Worm (Caenorhabditis elegans) whole organism, L3 larva: Measurements from ENCODE around the gene F09E5.16.

Source experiments
- R02D3.7 ChIP-seq: fragments of 150-350 bp; optimal IDR thresholded peaks from 2 replicates; lab custom pipeline; 2014; ENCODE audit warnings: missing biosample characterization, missing genetic modification characterization
- ZK546.5 ChIP-seq: sonication (generic microtip); optimal IDR thresholded peaks from 2 replicates; lab custom pipeline; 2017; ENCODE audit warnings: missing biosample characterization, missing genetic modification characterization
- aly-2 ChIP-seq: fragments of 150-350 bp; optimal IDR thresholded peaks from 2 replicates; lab custom pipeline; 2014; ENCODE audit warnings: missing biosample characterization, missing genetic modification characterization
- ceh-16 ChIP-seq: sonication (generic microtip); optimal IDR thresholded peaks from 2 replicates; lab custom pipeline; 2017; ENCODE audit warnings: missing biosample characterization, missing genetic modification characterization
- ceh-28 ChIP-seq: fragments of 150-350 bp; optimal IDR thresholded peaks from 2 replicates; lab custom pipeline; 2014; ENCODE audit warnings: missing biosample characterization, missing genetic modification reagents, missing genetic modification characterization
- ceh-9 ChIP-seq: sonication (generic microtip); optimal IDR thresholded peaks from 2 replicates; lab custom pipeline; 2018; ENCODE audit warnings: missing biosample characterization, missing genetic modification characterization
- daf-12 ChIP-seq: fragments of 150-350 bp; optimal IDR thresholded peaks from 2 replicates; lab custom pipeline; 2014; ENCODE audit warnings: missing biosample characterization, missing genetic modification reagents, missing genetic modification characterization
- egl-27 ChIP-seq: sonication (generic microtip); optimal IDR thresholded peaks from 4 replicates; lab custom pipeline; 2017; ENCODE audit warnings: missing biosample characterization, missing genetic modification reagents, missing genetic modification characterization
- egl-5 ChIP-seq: fragments of 150-350 bp; optimal IDR thresholded peaks from 2 replicates; lab custom pipeline; 2017; ENCODE audit warnings: missing biosample characterization, missing genetic modification reagents, missing genetic modification characterization, inconsistent platforms
- elt-1 ChIP-seq: fragments of 150-350 bp; optimal IDR thresholded peaks from 2 replicates; lab custom pipeline; 2014; ENCODE audit warnings: missing biosample characterization, missing genetic modification characterization
- elt-2 ChIP-seq: sonication (generic microtip); optimal IDR thresholded peaks from 2 replicates; lab custom pipeline; 2016; ENCODE audit warnings: missing genetic modification reagents, mild to moderate bottlenecking, missing genetic modification characterization, missing compliant biosample characterization
- elt-3 ChIP-seq, 3 experiments: fragments of 150-350 bp in 1 of 3; sonication (generic microtip) in 2 of 3; optimal IDR thresholded peaks; 2 replicates in 2 of 3; 4 replicates in 1 of 3; lab custom pipeline; 2014 to 2017; ENCODE audit warnings: missing biosample characterization in 3 of 3, missing genetic modification characterization in 3 of 3
- fkh-10 ChIP-seq: sonication (generic microtip); optimal IDR thresholded peaks from 2 replicates; lab custom pipeline; 2017; ENCODE audit warnings: missing biosample characterization, missing genetic modification reagents, missing genetic modification characterization
- fkh-2 ChIP-seq: fragments of 150-350 bp; optimal IDR thresholded peaks from 2 replicates; lab custom pipeline; 2014; ENCODE audit warnings: missing biosample characterization, missing genetic modification reagents, missing genetic modification characterization
- fos-1 ChIP-seq: fragments of 150-350 bp; optimal IDR thresholded peaks from 2 replicates; lab custom pipeline; 2014; ENCODE audit warnings: missing biosample characterization, missing genetic modification characterization
- hmg-11 ChIP-seq: sonication (generic microtip); optimal IDR thresholded peaks from 2 replicates; lab custom pipeline; 2016; ENCODE audit warnings: missing genetic modification characterization, missing compliant biosample characterization
- jun-1 ChIP-seq: fragments of 150-350 bp; optimal IDR thresholded peaks from 2 replicates; lab custom pipeline; 2014; ENCODE audit warnings: missing biosample characterization, missing genetic modification reagents, missing genetic modification characterization
- lin-15B ChIP-seq: fragments of 150-350 bp; optimal IDR thresholded peaks from 2 replicates; lab custom pipeline; 2014; ENCODE audit warnings: missing biosample characterization, missing genetic modification characterization
- lin-39 ChIP-seq: fragments of 150-350 bp; optimal IDR thresholded peaks from 2 replicates; lab custom pipeline; 2018; ENCODE audit warnings: missing biosample characterization, missing genetic modification reagents, missing genetic modification characterization
- mdl-1 ChIP-seq: fragments of 150-350 bp; optimal IDR thresholded peaks from 2 replicates; lab custom pipeline; 2014; ENCODE audit warnings: missing biosample characterization, missing genetic modification characterization
- mml-1 ChIP-seq: fragments of 150-350 bp; sonication (generic microtip); optimal IDR thresholded peaks from 3 replicates; lab custom pipeline; 2014; ENCODE audit warnings: missing biosample characterization, missing genetic modification characterization
- nfya-1 ChIP-seq: sonication (generic microtip); optimal IDR thresholded peaks from 2 replicates; lab custom pipeline; 2017; ENCODE audit warnings: missing genetic modification characterization, mild to moderate bottlenecking, missing compliant biosample characterization, antibody characterized with exemption, moderate library complexity; ENCODE audit not compliant: insufficient read depth
- nhr-11 ChIP-seq: fragments of 150-350 bp; optimal IDR thresholded peaks from 2 replicates; lab custom pipeline; 2014; ENCODE audit warnings: missing biosample characterization, missing genetic modification characterization
- nhr-12 ChIP-seq: fragments of 150-350 bp; optimal IDR thresholded peaks from 2 replicates; lab custom pipeline; 2014; ENCODE audit warnings: missing biosample characterization, missing genetic modification characterization
- nhr-23 ChIP-seq: fragments of 150-350 bp; optimal IDR thresholded peaks from 2 replicates; lab custom pipeline; 2014; ENCODE audit warnings: missing biosample characterization, missing genetic modification reagents, missing genetic modification characterization
- nhr-237 ChIP-seq: fragments of 150-350 bp; optimal IDR thresholded peaks from 2 replicates; lab custom pipeline; 2014; ENCODE audit warnings: missing biosample characterization, missing genetic modification characterization
- nhr-25 ChIP-seq: sonication (generic microtip); optimal IDR thresholded peaks from 2 replicates; lab custom pipeline; 2017; ENCODE audit warnings: missing biosample characterization, missing genetic modification characterization
- nhr-43 ChIP-seq: sonication (generic microtip); optimal IDR thresholded peaks from 2 replicates; lab custom pipeline; 2016; ENCODE audit warnings: mild to moderate bottlenecking, missing genetic modification characterization, missing compliant biosample characterization; ENCODE audit not compliant: poor library complexity, severe bottlenecking
- nhr-67 ChIP-seq: fragments of 150-350 bp; optimal IDR thresholded peaks from 2 replicates; lab custom pipeline; 2014; ENCODE audit warnings: missing biosample characterization, missing genetic modification characterization
- nhr-76 ChIP-seq: fragments of 150-350 bp; sonication (generic microtip); optimal IDR thresholded peaks from 5 replicates; lab custom pipeline; 2014; ENCODE audit warnings: missing biosample characterization, missing genetic modification characterization
- nhr-77 ChIP-seq: fragments of 150-350 bp; optimal IDR thresholded peaks from 2 replicates; lab custom pipeline; 2014; ENCODE audit warnings: missing biosample characterization, missing genetic modification characterization
- pha-4 ChIP-seq: fragments of 150-350 bp; optimal IDR thresholded peaks from 2 replicates; lab custom pipeline; 2014; ENCODE audit warnings: missing biosample characterization, missing genetic modification reagents, missing genetic modification characterization
- skn-1 ChIP-seq: fragments of 150-350 bp; optimal IDR thresholded peaks from 2 replicates; lab custom pipeline; 2014; ENCODE audit warnings: missing biosample characterization, missing genetic modification characterization
- tbx-2 ChIP-seq: sonication (generic microtip); optimal IDR thresholded peaks from 2 replicates; lab custom pipeline; 2016; ENCODE audit warnings: mild to moderate bottlenecking, missing genetic modification characterization, missing compliant biosample characterization
- unc-39 ChIP-seq: sonication (generic microtip); optimal IDR thresholded peaks from 4 replicates; lab custom pipeline; 2017; ENCODE audit warnings: missing biosample characterization, missing genetic modification characterization
- unc-62 ChIP-seq: fragments of 150-350 bp; sonication (generic microtip); optimal IDR thresholded peaks from 4 replicates; lab custom pipeline; 2014; ENCODE audit warnings: missing biosample characterization, missing genetic modification reagents, missing genetic modification characterization
- ztf-11 ChIP-seq: fragments of 150-350 bp; optimal IDR thresholded peaks from 2 replicates; lab custom pipeline; 2014; ENCODE audit warnings: missing biosample characterization, missing genetic modification characterization
- ztf-4 ChIP-seq: fragments of 150-350 bp; optimal IDR thresholded peaks from 2 replicates; lab custom pipeline; 2014; ENCODE audit warnings: missing biosample characterization, missing genetic modification characterization

F09E5.16 gene

DNA sequence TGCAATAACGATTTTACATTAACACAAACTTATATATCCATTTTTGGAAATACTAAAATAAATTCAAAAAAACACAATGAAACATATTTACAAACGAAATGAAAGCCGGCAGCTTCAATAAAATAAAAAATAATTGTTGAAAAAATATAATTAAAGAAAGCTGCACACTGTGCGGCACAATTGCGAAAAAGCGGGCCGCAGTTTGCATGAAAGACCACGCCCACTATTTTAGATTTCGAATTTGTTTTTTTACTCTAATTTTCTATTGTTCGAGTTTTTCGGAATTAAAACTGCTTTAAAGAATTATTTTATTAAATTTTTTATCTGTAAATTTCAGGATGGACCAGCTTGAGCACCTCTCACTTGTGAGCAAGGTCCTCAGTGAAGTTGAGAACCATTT lies 33.7 kb upstream of the F09E5.16 start, which contains the start of gene mog-5:
mog-5 (plus strand) TSS at position 338 of the 400 bp plus-strand sequence.
- TF ChIP-seq nhr-76 (no peak), hmg-11 (tag; lab: Kevin White, UChicago) (peak; percentile 30), elt-2 (tag; lab: Kevin White, UChicago) (peak; percentile 40), nhr-43 (tag; lab: Kevin White, UChicago) (no peak), pha-4 (peak; percentile 50), aly-2 (tag; lab: Kevin White, UChicago) (no peak)
- TF ChIP-seq, all 47 proteins: peak for 3

ce11 chrII:5398779-5399178 lies 33.2 kb upstream of the F09E5.16 start, which contains the start of gene fbxl-3:
fbxl-3 (minus strand) TSS chrII:5398902.
- TF ChIP-seq nhr-43 (tag; lab: Kevin White, UChicago), result no peak
- TF ChIP-seq hmg-11 (tag; lab: Kevin White, UChicago), result peak; percentile 22
- no peak for TF ChIP-seq fkh-10 (GFP tag; lab: Kevin White, UChicago)

ce11 chrII:5395594-5395993 lies 30.0 kb upstream of the F09E5.16 start, which contains the start of gene pink-1:
pink-1 (minus strand) TSS chrII:5395694.
- no peak for TF ChIP-seq egl-27
- TF ChIP-seq fkh-2 (tag; lab: Kevin White, UChicago), result no peak
- no peak for TF ChIP-seq elt-1 (tag; lab: Kevin White, UChicago)
- no peak for TF ChIP-seq nhr-12
- TF ChIP-seq nhr-23 (tag; lab: Kevin White, UChicago), result no peak
- TF ChIP-seq, all 47 proteins: peak for 0

DNA sequence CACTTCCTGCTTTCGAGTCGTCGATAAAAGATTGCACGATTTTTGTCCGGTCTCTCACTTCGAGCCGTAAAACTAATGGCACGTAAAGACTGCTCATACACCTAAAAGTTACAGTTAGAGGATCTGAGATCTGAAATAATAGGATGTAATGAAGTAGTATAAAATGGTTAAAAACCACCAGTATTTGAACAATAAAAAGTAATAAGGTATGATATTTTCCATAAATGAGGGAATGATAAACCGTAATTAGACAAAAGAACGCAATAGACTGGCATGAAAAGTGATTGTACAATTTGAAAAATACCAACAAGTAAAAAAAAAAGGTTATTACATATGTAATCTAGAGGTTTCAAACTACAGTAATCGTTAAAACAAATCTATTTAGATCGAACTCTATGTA lies 27.5 kb upstream of the F09E5.16 start, which contains the start of gene brap-2:
brap-2 (minus strand) TSS at position 101 of the 400 bp plus-strand sequence.
- TF ChIP-seq aly-2 (tag; lab: Kevin White, UChicago), result no peak
- TF ChIP-seq tbx-2 (tag; lab: Kevin White, UChicago), result no peak
- TF ChIP-seq elt-3 (tag; optimal IDR thresholded peaks at IDR 0.05; lab: Kevin White, UChicago), result no peak
- TF ChIP-seq mml-1 (tag; lab: Kevin White, UChicago), result no peak
- TF ChIP-seq elt-1 (tag; lab: Kevin White, UChicago), result no peak
- TF ChIP-seq nhr-76, result no peak
- TF ChIP-seq unc-39 (tag; lab: Kevin White, UChicago), result no peak
- no peak for TF ChIP-seq nfya-1
- TF ChIP-seq pha-4, result no peak
- TF ChIP-seq skn-1 (tag; lab: Kevin White, UChicago), result no peak
- TF ChIP-seq nhr-43 (tag; lab: Kevin White, UChicago), result no peak
- TF ChIP-seq ztf-11 (tag; lab: Kevin White, UChicago), result no peak
- no peak for TF ChIP-seq jun-1

ce11 chrII:5391447-5391846 lies 25.9 kb upstream of the F09E5.16 start:
- TF ChIP-seq mml-1 (tag; lab: Kevin White, UChicago) (no peak), ceh-28 (tag; lab: Kevin White, UChicago) (no peak)

- peak; percentile 66 for TF ChIP-seq tbx-2 (tag; lab: Kevin White, UChicago)
- no peak for TF ChIP-seq mdl-1
- peak; percentile 61 for TF ChIP-seq R02D3.7
- no peak for TF ChIP-seq unc-62
- TF ChIP-seq fkh-2 (tag; lab: Kevin White, UChicago), result no peak
- TF ChIP-seq nhr-12, result no peak
- TF ChIP-seq fkh-10 (GFP tag; lab: Kevin White, UChicago), result no peak
- no peak for TF ChIP-seq nhr-77 (tag; lab: Kevin White, UChicago)
- no peak for TF ChIP-seq ztf-11 (tag; lab: Kevin White, UChicago)
- TF ChIP-seq elt-2 (tag; lab: Kevin White, UChicago), result peak; percentile 79
- TF ChIP-seq nhr-237 (tag; lab: Kevin White, UChicago), result no peak
- no peak for TF ChIP-seq fos-1
- peak; percentile 79 for TF ChIP-seq lin-39 (tag; lab: Kevin White, UChicago)
- TF ChIP-seq jun-1, result peak; percentile 71
- TF ChIP-seq ztf-4 (tag; lab: Kevin White, UChicago), result peak; percentile 58
- TF ChIP-seq elt-1 (tag; lab: Kevin White, UChicago), result no peak
- peak; percentile 51 for TF ChIP-seq hmg-11 (tag; lab: Kevin White, UChicago)
- no peak for TF ChIP-seq nhr-11 (tag; lab: Kevin White, UChicago)
- TF ChIP-seq unc-39 (tag; lab: Kevin White, UChicago), result no peak
- TF ChIP-seq egl-5 (tag; lab: Kevin White, UChicago), result peak; percentile 64
- no peak for TF ChIP-seq mml-1 (tag; lab: Kevin White, UChicago)
- no peak for TF ChIP-seq daf-12 (tag; lab: Kevin White, UChicago)
- peak; percentile 75 for TF ChIP-seq lin-15B
- TF ChIP-seq nhr-25, result peak; percentile 92
- TF ChIP-seq egl-27, result no peak
- peak; percentile 57 for TF ChIP-seq skn-1 (tag; lab: Kevin White, UChicago)
- TF ChIP-seq nhr-76, result no peak
- no peak for TF ChIP-seq ceh-16 (tag; lab: Kevin White, UChicago)
- no peak for TF ChIP-seq ZK546.5 (tag; lab: Kevin White, UChicago)
- peak; percentile 86 for TF ChIP-seq nhr-43 (tag; lab: Kevin White, UChicago)
- no peak for TF ChIP-seq ceh-9 (tag; lab: Kevin White, UChicago)
- TF ChIP-seq aly-2 (tag; lab: Kevin White, UChicago), result peak; percentile 5
- no peak for TF ChIP-seq nhr-67 (tag; lab: Kevin White, UChicago)
- TF ChIP-seq pha-4, result peak; percentile 90
These were observed 24.3 kb upstream of the F09E5.16 start, which contains the start of gene ndx-6 for ce11 chrII:5389831-5390323. ndx-6 (minus strand) TSS chrII:5389881.
